Fruit fly (Drosophila melanogaster) Kc167 (cell line): ENCODE measurements around the gene CG14106.

Experiments used
- Myc ChIP-seq: fragments of >200 bp; optimal IDR thresholded peaks from 2 replicates; lab custom pipeline; 2017; ENCODE audit warnings: missing external identifiers
- Sin3A ChIP-seq: fragments of >200 bp; optimal IDR thresholded peaks from 2 replicates; lab custom pipeline; 2018; ENCODE audit warnings: missing external identifiers
- insv ChIP-seq: fragments of >200 bp; optimal IDR thresholded peaks from 3 replicates; lab custom pipeline; 2018; ENCODE audit warnings: missing external identifiers
- psq ChIP-seq: fragments of >200 bp; optimal IDR thresholded peaks from 2 replicates; lab custom pipeline; 2017; ENCODE audit warnings: missing external identifiers

dm6 chr3L:13387608-13388007 is 37.9 kb downstream of the CG14106 start, which contains the start of gene CG10171:
- TF ChIP-seq Myc, result no peak
- no peak for TF ChIP-seq Sin3A
- TF ChIP-seq insv (lab: Kevin White, UChicago), result no peak
- no peak for TF ChIP-seq psq (lab: Kevin White, UChicago)
